Worm (Caenorhabditis elegans): Measurements from ENCODE around the gene srlf-29.

DNA sequence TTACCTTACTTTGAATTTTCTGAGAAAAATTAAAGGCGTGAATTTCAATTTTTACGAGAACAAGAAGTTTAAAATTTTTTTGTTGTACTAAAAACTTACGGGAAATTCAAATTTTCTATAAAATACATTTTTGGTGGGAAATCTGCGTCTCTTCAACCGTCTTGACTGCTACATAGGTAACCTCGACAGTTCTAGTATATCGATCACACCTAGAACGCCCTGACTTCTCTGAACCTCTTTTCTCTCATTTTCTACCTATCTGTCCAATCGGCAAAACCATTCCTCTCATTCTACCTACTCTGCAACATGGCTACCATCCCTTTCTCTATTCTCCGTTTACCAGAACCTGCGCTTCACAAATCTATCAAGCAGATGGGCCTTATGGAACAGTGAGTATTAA, 17.6 kb downstream of the srlf-29 start, which contains the start of gene fbxb-25:
- TF ChIP-seq ref-1 (GFP tag; conservative IDR thresholded peaks at IDR 0.05) (no peak), tab-1 (GFP tag; IDR thresholded peaks at IDR 0.05) (no peak), med-1 (GFP tag; optimal IDR thresholded peaks at IDR 0.05; ENCODE audit: insufficient read depth) (no peak), flt-1 (GFP tag; IDR thresholded peaks at IDR 0.05) (no peak), klf-2 (GFP tag; conservative IDR thresholded peaks at IDR 0.05) (no peak)

Measured in whole organism, midembryonic.